Worm (Caenorhabditis elegans) whole organism, midembryonic: ENCODE data around the gene twk-17.

Source experiments
- T22C8.4 ChIP-seq: fragments of 200-800 bp; sonication (Bioruptor generic); IDR thresholded peaks from 2 replicates; pipeline ENCODE4 v1.3.6; 2022; ENCODE audit warnings: missing genetic modification characterization, missing compliant biosample characterization
- cog-1 ChIP-seq: sonication (generic microtip); optimal IDR thresholded peaks from 2 replicates; lab custom pipeline; 2016; ENCODE audit warnings: missing genetic modification characterization, missing compliant biosample characterization
- flt-1 ChIP-seq: fragments of 200-800 bp; sonication (Bioruptor generic); IDR thresholded peaks from 2 replicates; pipeline ENCODE4 v1.3.6; 2022; ENCODE audit warnings: missing genetic modification characterization, missing compliant biosample characterization
- klf-2 ChIP-seq: fragments of 200-800 bp; sonication (Bioruptor generic); conservative IDR thresholded peaks from 2 replicates; pipeline ENCODE4 v1.3.6; 2022; ENCODE audit warnings: missing genetic modification reagents, missing genetic modification characterization, missing compliant biosample characterization
- med-1 ChIP-seq: sonication (generic microtip); optimal IDR thresholded peaks from 2 replicates; lab custom pipeline; 2017; ENCODE audit warnings: missing genetic modification characterization, mild to moderate bottlenecking, missing compliant biosample characterization, antibody characterized with exemption, missing genetic modification reagents; ENCODE audit not compliant: insufficient read depth
- ref-1 ChIP-seq: fragments of 200-800 bp; sonication (Bioruptor generic); conservative IDR thresholded peaks from 2 replicates; pipeline ENCODE4 v1.3.6; 2022; ENCODE audit warnings: missing genetic modification reagents, missing genetic modification characterization, missing compliant biosample characterization
- tab-1 ChIP-seq: fragments of 200-800 bp; sonication (Bioruptor generic); IDR thresholded peaks from 2 replicates; pipeline ENCODE4 v1.3.6; 2022; ENCODE audit warnings: missing genetic modification characterization, missing compliant biosample characterization
- ztf-23 ChIP-seq: fragments of 200-800 bp; sonication (Bioruptor generic); IDR thresholded peaks from 2 replicates; pipeline ENCODE4 v1.3.6; 2022; ENCODE audit warnings: missing genetic modification reagents, missing genetic modification characterization, missing compliant biosample characterization
- ztf-29 ChIP-seq: fragments of 200-800 bp; sonication (Bioruptor generic); IDR thresholded peaks from 2 replicates; pipeline ENCODE4 v1.3.6; 2022; ENCODE audit warnings: missing genetic modification reagents, missing genetic modification characterization, missing compliant biosample characterization

twk-17 gene

DNA sequence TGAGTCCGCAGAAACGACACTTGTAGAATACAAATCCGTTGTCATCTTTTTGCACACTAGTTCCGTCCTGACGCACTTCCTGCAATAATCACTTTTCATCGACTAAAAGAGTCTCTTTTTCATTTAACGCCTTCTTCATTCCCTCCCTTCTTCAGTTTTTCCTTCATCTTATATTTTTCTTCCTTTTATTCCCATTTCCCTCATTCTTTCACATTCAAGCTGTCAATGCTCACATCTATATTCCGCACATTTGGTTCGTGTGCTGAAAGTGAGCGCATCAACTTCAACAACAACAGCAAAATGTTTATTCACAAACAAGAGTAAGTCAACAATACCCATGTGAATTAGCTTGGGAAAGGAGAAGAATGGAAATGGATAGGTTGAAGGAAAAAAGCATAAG, 35.8 kb downstream of the twk-17 start, which contains the start of gene pcyt-1:
pcyt-1 (plus strand) TSS at position 301 of the 400 bp plus-strand sequence.
- no peak for TF ChIP-seq ref-1 (GFP tag; lab: Robert Waterston, UW)
- TF ChIP-seq ztf-23 (GFP tag; lab: Robert Waterston, UW) = no peak

DNA sequence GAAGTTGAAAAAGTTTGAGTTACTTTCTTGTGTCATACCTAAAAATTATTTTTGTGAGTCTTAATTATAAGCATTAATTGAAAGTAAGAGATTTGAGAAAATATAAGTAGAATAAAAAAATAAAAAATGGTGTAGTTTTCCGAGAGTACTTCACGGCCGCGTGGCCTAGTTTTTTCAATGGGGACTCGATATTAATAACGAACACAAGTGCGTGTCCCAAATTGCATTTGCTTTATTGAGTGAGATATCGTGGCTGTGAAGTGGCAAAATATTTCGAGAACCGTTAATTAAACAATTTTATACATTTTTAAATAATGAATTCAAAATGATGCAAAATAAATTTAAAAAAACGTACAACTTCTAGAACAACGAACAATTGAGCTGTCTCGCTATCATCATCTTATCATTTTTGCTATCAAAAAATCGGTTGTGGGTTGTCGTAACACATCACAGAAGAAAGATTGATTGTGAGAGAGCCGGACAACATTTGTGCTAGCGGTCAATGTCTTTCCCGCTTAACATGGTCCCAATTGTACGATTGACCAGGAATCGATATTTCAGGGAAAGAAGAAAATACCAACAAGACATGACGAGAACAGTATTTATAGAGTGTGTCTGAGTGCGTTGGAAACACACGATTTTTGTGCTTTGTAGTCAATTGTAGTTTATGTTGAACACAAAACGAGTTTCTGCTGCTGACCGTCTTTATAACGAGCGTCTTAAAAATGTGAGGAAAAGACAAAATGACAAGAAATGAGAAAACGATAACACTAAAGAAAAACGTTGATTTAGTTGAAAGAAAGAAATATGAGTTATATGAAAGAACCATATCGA, 38.0 kb downstream of the twk-17 start, which contains the start of gene apy-1:
apy-1 (minus strand) TSS at position 38 of the 834 bp plus-strand sequence.
- TF ChIP-seq tab-1 (GFP tag; lab: Robert Waterston, UW) (no peak), cog-1 (tag; lab: Kevin White, UChicago) (peak; percentile 1), ref-1 (GFP tag; lab: Robert Waterston, UW) (no peak), ztf-23 (GFP tag; lab: Robert Waterston, UW) (no peak)

ce11 chrX:7568684-7569289, 39.1 kb downstream of the twk-17 start:
- no peak for TF ChIP-seq flt-1

DNA sequence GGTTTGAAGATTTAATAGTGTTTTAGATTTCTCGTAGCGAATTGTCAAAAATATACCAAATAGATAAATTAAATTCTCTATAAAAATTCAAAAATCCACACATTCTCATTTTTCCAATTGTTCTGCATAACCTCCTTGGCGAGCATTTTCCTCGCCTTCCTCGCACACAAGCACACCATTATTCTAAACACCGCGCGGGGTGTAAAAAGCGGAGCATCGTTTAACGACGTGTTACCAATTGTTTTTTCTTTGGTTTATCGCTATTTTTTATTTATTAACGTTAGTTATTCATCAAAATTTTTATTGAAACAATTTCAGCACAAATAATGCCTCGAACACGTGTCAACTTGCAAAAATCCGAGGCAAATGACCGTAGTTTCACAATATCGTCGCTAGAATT, 42.9 kb downstream of the twk-17 start, which contains the start of gene vps-52:
vps-52 (plus strand) TSS at position 319 of the 400 bp plus-strand sequence.
- TF ChIP-seq klf-2 (GFP tag; lab: Robert Waterston, UW) (no peak), cog-1 (tag; lab: Kevin White, UChicago) (no peak), med-1 (no peak), flt-1 (no peak), T22C8.4 (GFP tag; lab: Robert Waterston, UW) (no peak), ztf-23 (GFP tag; lab: Robert Waterston, UW) (no peak), ztf-29 (GFP tag; lab: Robert Waterston, UW) (no peak), tab-1 (GFP tag; lab: Robert Waterston, UW) (no peak)

DNA sequence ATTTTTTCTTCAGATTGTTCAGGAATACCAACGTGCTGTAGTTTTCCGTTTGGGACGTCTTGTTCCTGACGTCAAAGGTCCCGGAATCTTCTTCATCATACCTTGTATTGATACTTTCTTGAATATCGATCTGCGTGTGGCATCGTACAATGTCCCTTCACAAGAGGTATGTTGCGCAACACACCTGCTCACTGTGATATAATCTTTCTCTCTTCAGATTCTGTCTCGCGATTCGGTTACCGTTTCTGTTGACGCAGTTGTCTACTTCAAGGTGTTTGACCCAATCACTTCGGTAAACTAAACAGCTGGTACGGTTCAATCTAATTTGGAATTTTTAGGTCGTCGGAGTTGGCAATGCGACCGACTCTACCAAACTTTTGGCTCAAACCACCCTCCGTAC, 44.5 kb downstream of the twk-17 start:
- no peak for TF ChIP-seq ztf-23 (GFP tag; lab: Robert Waterston, UW)
- no peak for TF ChIP-seq med-1
- TF ChIP-seq ref-1 (GFP tag; lab: Robert Waterston, UW) = no peak
- TF ChIP-seq cog-1 (tag; lab: Kevin White, UChicago) = no peak
- TF ChIP-seq ztf-29 (GFP tag; lab: Robert Waterston, UW) = no peak
- TF ChIP-seq tab-1 (GFP tag; lab: Robert Waterston, UW) = no peak
- TF ChIP-seq klf-2 (GFP tag; lab: Robert Waterston, UW) = no peak
- TF ChIP-seq flt-1 = no peak
- TF ChIP-seq T22C8.4 (GFP tag; lab: Robert Waterston, UW) = no peak

DNA sequence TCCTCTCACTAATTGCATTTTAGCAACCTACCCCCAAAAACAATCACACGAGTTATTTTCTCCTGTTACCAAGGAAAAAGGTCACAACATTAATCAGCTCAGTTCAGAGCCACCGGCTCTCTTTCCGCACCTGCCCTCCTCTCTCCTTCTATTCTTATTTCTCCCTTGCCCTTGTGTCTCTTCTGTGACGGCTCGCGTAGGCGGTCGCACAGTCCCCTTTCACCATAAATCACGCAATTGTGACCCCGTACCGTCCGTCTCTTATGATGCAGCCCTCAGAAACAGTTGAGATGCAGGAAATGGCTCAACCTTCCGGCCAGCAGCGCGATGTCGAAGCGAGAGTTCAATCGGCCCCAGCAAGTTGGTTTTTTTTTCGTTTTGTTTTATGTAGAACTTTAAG, 45.3 kb downstream of the twk-17 start, which contains the start of gene sto-1:
sto-1 (plus strand) TSS at position 200 of the 400 bp plus-strand sequence.
- TF ChIP-seq ref-1 (GFP tag; lab: Robert Waterston, UW) (no peak), cog-1 (tag; lab: Kevin White, UChicago) (no peak), tab-1 (GFP tag; lab: Robert Waterston, UW) (no peak), ztf-23 (GFP tag; lab: Robert Waterston, UW) (no peak), med-1 (no peak), ztf-29 (GFP tag; lab: Robert Waterston, UW) (no peak), flt-1 (no peak), T22C8.4 (GFP tag; lab: Robert Waterston, UW) (no peak), klf-2 (GFP tag; lab: Robert Waterston, UW) (no peak)

DNA sequence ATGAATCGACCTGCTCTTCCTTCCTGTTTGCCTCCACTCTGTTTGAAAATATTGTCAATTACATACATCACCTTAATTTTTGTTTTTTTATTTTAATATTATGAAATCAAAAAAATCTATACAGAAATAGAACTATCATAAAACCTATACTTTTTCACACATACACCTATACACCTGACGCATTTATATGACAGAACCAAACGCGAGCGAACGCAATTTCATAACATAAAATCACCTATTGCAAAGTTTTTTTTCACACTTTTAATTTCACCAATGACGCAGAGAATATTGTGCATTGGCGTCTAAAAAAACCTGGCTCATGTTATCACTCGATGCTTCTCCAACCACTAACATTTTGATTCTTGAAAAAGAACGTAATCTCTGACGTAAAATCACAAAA, 45.9 kb downstream of the twk-17 start:
- TF ChIP-seq cog-1 (tag; lab: Kevin White, UChicago) = no peak
- TF ChIP-seq ztf-23 (GFP tag; lab: Robert Waterston, UW) = no peak
- TF ChIP-seq T22C8.4 (GFP tag; lab: Robert Waterston, UW) = no peak
- TF ChIP-seq ref-1 (GFP tag; lab: Robert Waterston, UW) = no peak
- TF ChIP-seq ztf-29 (GFP tag; lab: Robert Waterston, UW) = no peak
- TF ChIP-seq klf-2 (GFP tag; lab: Robert Waterston, UW) = no peak
- no peak for TF ChIP-seq tab-1 (GFP tag; lab: Robert Waterston, UW)
- no peak for TF ChIP-seq med-1
- TF ChIP-seq flt-1 = no peak

DNA sequence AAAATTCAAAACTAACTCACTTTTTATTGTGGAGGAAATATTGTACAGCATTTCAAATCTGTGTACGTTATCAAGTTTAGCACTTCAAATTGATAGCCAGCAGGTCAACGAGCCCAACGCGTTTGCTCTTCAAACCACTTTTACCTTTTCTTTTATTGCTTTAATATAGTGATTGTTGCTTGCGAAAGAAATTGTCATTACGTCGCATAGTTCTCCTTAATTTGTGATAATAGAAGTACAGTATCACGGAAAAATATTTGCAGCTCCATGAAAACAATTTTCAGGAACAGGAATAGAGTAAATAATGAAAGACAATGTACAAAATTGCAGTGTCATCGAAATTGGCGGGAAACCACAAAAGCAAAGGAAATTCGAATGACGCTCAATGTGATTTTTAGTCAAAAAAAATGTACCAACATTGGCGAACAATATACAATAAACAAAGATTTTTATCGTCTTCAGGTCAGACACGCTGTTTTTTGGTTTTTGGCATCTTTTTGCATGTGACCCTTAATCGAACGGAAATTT, 48.9 kb downstream of the twk-17 start, which contains the start of the genes PDB1.1 and F08C6.5:
PDB1.1 (minus strand) TSS at position 158 of the 528 bp plus-strand sequence.
F08C6.5 (plus strand) TSS at position 478 of the 528 bp plus-strand sequence.
- TF ChIP-seq med-1 (no peak), klf-2 (GFP tag; lab: Robert Waterston, UW) (no peak), ztf-29 (GFP tag; lab: Robert Waterston, UW) (no peak), ztf-23 (GFP tag; lab: Robert Waterston, UW) (no peak), flt-1 (no peak), T22C8.4 (GFP tag; lab: Robert Waterston, UW) (no peak), ref-1 (GFP tag; lab: Robert Waterston, UW) (no peak), tab-1 (GFP tag; lab: Robert Waterston, UW) (no peak), cog-1 (tag; lab: Kevin White, UChicago) (no peak)

ce11 chrX:7554326-7554725, 53.6 kb downstream of the twk-17 start, which contains the start of gene F46C8.8:
TSS of gene F46C8.8 (minus strand) at chrX:7554426.
- TF ChIP-seq ztf-29 (GFP tag; lab: Robert Waterston, UW) (no peak), ref-1 (GFP tag; lab: Robert Waterston, UW) (no peak), tab-1 (GFP tag; lab: Robert Waterston, UW) (no peak), klf-2 (GFP tag; lab: Robert Waterston, UW) (no peak), ztf-23 (GFP tag; lab: Robert Waterston, UW) (no peak), med-1 (no peak), flt-1 (no peak), cog-1 (tag; lab: Kevin White, UChicago) (no peak), T22C8.4 (GFP tag; lab: Robert Waterston, UW) (no peak)
